Worm (Caenorhabditis elegans) whole organism, L4/young adult: ENCODE measurements around the gene H01G02.3.
"Not testable (repeated sequence)": the region's sequence is repeated elsewhere in the genome, so short reads cannot be mapped to it uniquely, and the experiment has no call there.

Source experiments
- W03F9.2 ChIP-seq: fragments of 150-350 bp; optimal IDR thresholded peaks from 2 replicates; lab custom pipeline; 2014; ENCODE audit warnings: missing biosample characterization, missing genetic modification characterization
- dao-5 ChIP-seq: sonication (generic microtip); optimal IDR thresholded peaks from 2 replicates; lab custom pipeline; 2016; ENCODE audit warnings: missing genotype, missing genetic modification characterization, moderate library complexity, missing compliant biosample characterization
- him-1 ChIP-seq: sonication (generic microtip); optimal IDR thresholded peaks from 2 replicates; lab custom pipeline; 2016; ENCODE audit warnings: missing genotype, missing genetic modification reagents, missing genetic modification characterization, missing compliant biosample characterization

Gene H01G02.3

ce11 chrIV:11792495-11792894 lies at the start of gene H01G02.3:
Gene H01G02.3 (minus strand): TSS chrIV:11792595.
- no peak for TF ChIP-seq dao-5
- no peak for TF ChIP-seq W03F9.2 (tag; lab: Kevin White, UChicago)
- no peak for TF ChIP-seq him-1 (tag; lab: Kevin White, UChicago)

DNA sequence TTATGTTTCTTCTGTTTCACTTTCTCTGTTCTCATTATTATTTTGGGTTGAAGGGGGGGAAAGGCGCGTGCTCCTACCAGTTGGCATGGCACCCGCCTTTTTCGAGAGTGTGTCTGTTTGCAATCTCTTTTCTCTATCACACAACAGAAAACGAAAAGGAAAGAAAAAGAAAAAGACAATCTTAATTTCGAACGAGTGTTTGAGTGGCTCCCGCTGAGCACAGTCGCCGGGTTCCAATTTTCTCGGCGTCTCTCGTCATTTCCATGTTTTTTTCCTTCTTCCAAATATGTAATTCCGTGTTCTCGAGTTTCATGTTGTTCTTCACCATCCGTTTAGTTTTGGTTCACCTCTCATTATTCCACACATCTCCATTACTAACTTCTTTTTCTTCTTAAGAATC lies 49.7 kb upstream of the H01G02.3 start, which contains the start of gene F38H4.3:
Gene F38H4.3, plus strand, starts transcription at position 301 of the 400 bp plus-strand sequence.
- no peak for TF ChIP-seq him-1 (tag; lab: Kevin White, UChicago)
- no peak for TF ChIP-seq W03F9.2 (tag; lab: Kevin White, UChicago)
- no peak for TF ChIP-seq dao-5

- TF ChIP-seq dao-5 (no peak), him-1 (tag; lab: Kevin White, UChicago) (no peak)
Measured at ce11 chrIV:11838657-11839056, 46.3 kb upstream of the H01G02.3 start, which contains the start of gene fbxb-3. Gene fbxb-3 (plus strand): TSS chrIV:11838957.

ce11 chrIV:11833456-11833855 lies 41.1 kb upstream of the H01G02.3 start, which contains the start of gene M117.4:
Gene M117.4 (minus strand): TSS chrIV:11833556.
- no peak for TF ChIP-seq dao-5
- TF ChIP-seq him-1 (tag; lab: Kevin White, UChicago), result no peak
- TF ChIP-seq W03F9.2 (tag; lab: Kevin White, UChicago), result no peak

- TF ChIP-seq him-1 (tag; lab: Kevin White, UChicago); dao-5; W03F9.2 (tag; lab: Kevin White, UChicago): not testable (repeated sequence)
Measured at ce11 chrIV:11828012-11828411, 35.6 kb upstream of the H01G02.3 start, which contains the start of gene M117.6. Gene M117.6 (minus strand): TSS chrIV:11828112.

DNA sequence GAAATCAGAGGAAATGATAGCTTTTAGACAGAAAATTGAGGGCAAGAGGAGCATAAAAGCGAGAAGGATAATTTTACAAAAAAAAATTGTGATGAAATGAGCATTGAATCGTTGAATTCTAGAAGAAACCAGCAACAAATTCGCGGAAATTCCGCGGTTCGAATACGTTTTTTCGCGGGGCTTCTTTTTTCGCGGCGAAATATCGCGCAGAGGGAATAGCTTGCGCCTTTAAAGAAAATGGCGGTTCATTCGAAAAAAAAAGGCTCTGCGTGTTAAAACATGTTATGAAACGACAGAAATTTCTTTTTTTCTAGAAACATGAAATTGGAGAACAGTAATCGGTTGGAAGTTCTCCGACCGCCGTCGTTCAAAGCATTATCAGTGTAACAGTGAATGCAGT lies 30.1 kb upstream of the H01G02.3 start:
- TF ChIP-seq W03F9.2 (tag; lab: Kevin White, UChicago), result peak; percentile 8
- no peak for TF ChIP-seq him-1 (tag; lab: Kevin White, UChicago)

- TF ChIP-seq dao-5, result no peak
- TF ChIP-seq him-1 (tag; lab: Kevin White, UChicago), result peak; percentile 56
- no peak for TF ChIP-seq W03F9.2 (tag; lab: Kevin White, UChicago)
Measured at ce11 chrIV:11821591-11822361, 29.4 kb upstream of the H01G02.3 start, which contains the start of the genes par-5 and M117.3. Gene par-5 (minus strand): TSS chrIV:11821924. Gene M117.3 (plus strand): TSS chrIV:11822206.

DNA sequence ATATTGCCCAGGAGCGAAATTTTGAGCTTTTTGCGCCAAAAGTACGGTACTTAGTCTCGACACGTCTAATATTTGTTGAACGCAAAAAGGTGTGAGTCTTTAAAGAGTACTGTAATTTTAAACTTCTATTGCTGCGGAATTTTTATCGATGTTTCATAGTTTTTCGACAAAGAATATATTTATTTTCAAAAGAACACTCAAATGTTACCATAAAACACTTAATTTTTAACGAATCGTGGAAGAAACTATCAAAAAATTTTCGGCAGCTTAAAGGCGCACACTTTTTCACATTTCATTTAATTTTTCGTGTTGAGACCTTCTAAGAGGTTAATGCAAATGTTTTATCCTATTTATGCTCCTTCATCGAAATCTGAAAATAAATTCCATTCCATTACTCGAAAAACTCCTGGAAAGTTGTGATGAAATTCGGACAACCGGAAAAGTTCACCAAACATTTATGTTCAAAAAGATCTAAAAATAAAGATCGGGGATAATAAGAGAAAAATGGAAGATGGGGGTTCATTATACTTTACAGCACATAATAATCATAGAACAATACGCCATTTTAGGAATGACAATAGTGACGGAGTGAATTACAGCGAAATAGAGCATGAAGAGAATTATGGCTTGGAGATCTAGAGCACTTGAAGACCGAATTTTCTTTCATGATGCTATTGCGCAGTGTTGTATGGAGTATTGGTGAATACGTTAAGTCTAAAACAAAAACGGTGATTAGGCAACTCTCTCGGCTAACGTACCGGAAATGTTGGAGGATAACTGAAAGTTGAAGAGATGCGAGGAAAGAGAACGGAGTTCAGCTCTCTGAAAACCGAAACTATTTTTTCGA lies 27.9 kb upstream of the H01G02.3 start:
- TF ChIP-seq him-1 (tag; lab: Kevin White, UChicago), result no peak
- no peak for TF ChIP-seq dao-5
- TF ChIP-seq W03F9.2 (tag; lab: Kevin White, UChicago), result no peak

ce11 chrIV:11813901-11814300 lies 21.5 kb upstream of the H01G02.3 start, which contains the start of gene M117.1:
Gene M117.1 (plus strand): TSS chrIV:11814247.
- TF ChIP-seq him-1 (tag; lab: Kevin White, UChicago), result no peak
- TF ChIP-seq dao-5, result no peak
- no peak for TF ChIP-seq W03F9.2 (tag; lab: Kevin White, UChicago)

ce11 chrIV:11812017-11812416 lies 19.6 kb upstream of the H01G02.3 start:
- TF ChIP-seq W03F9.2 (tag; lab: Kevin White, UChicago), result no peak
- TF ChIP-seq dao-5, result no peak
- no peak for TF ChIP-seq him-1 (tag; lab: Kevin White, UChicago)

ce11 chrIV:11809708-11810114 lies 17.3 kb upstream of the H01G02.3 start:
- TF ChIP-seq dao-5 (no peak), him-1 (tag; lab: Kevin White, UChicago) (peak; percentile 78), W03F9.2 (tag; lab: Kevin White, UChicago) (no peak)

DNA sequence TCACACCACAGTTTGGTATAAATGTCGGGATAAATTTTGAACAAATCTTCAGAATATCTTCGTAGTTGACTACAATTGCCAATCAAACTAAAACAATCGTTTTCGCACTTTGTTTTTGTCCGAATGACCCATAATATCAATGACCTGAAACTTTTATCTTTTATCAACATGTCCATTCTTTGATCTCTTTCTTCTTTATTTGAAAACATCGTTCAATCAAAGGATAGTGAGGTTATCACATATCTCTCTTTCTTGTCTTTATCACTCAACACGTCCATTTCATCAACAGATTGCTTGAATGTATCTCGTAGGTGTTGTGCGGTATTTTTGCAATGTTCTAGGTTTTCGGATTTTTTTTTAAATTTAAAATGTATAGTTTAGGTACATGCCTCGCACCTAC lies 16.7 kb upstream of the H01G02.3 start:
- no peak for TF ChIP-seq dao-5
- no peak for TF ChIP-seq W03F9.2 (tag; lab: Kevin White, UChicago)
- no peak for TF ChIP-seq him-1 (tag; lab: Kevin White, UChicago)

DNA sequence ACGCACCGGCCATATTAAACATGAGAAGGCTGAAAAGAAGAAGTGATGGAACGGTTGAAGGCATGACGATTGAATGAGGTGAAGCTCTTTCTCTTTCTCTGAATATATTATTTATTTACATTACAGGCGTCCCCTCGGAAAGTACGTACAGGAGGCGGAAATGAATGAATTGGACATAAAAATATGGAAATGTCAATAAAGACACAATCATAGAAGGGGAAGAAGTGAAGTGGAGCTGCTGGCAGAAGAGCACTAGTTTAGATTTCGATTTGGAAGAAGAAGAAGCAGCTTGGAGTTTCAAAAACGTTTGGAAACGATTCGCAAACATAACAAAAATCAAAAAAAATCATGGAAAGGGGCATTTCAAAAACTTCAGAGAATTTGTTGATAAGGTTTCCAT lies 11.7 kb upstream of the H01G02.3 start, which contains the start of gene H01G02.1:
Gene H01G02.1, minus strand, starts transcription at position 101 of the 400 bp plus-strand sequence.
- TF ChIP-seq dao-5, result no peak
- no peak for TF ChIP-seq him-1 (tag; lab: Kevin White, UChicago)
- no peak for TF ChIP-seq W03F9.2 (tag; lab: Kevin White, UChicago)
